Fruit fly (Drosophila melanogaster) whole organism, embryonic: ENCODE data around the gene CG14636.

Experiments
- B-H2 ChIP-seq: fragments of 200-800 bp; sonication (Bioruptor generic); optimal IDR thresholded peaks from 2 replicates; lab custom pipeline; 2018; ENCODE audit warnings: missing biosample characterization, mild to moderate bottlenecking, missing genetic modification characterization
- Bgb ChIP-seq: fragments of 200-800 bp; sonication (Bioruptor generic); IDR thresholded peaks from 2 replicates; pipeline ENCODE4 v1.3.6; 2022; ENCODE audit warnings: missing biosample characterization, missing genetic modification characterization; ENCODE audit not compliant: partially characterized antibody
- Blimp-1 ChIP-seq: fragments of 200-800 bp; sonication (Bioruptor generic); optimal IDR thresholded peaks from 3 replicates; lab custom pipeline; 2018; ENCODE audit warnings: missing biosample characterization, missing genetic modification characterization, mild to moderate bottlenecking, moderate library complexity, missing genetic modification reagents
- CG11456 ChIP-seq: fragments of 200-800 bp; sonication (Bioruptor generic); IDR thresholded peaks from 3 replicates; pipeline ENCODE4 v1.3.6; 2022; ENCODE audit warnings: missing biosample characterization, missing genetic modification characterization
- CG11504 ChIP-seq: fragments of 200-800 bp; sonication (Bioruptor generic); optimal IDR thresholded peaks from 3 replicates; lab custom pipeline; 2019; ENCODE audit warnings: missing biosample characterization, mild to moderate bottlenecking, missing genetic modification characterization, moderate library complexity
- CG11560 ChIP-seq: fragments of 200-800 bp; sonication (Bioruptor generic); IDR thresholded peaks from 3 replicates; pipeline ENCODE4 v1.3.6; 2022; ENCODE audit warnings: missing biosample characterization, missing genetic modification characterization
- CG12071 ChIP-seq: fragments of 200-800 bp; sonication (Bioruptor generic); optimal IDR thresholded peaks from 3 replicates; lab custom pipeline; 2018; ENCODE audit warnings: missing biosample characterization, mild to moderate bottlenecking, missing genetic modification characterization
- CG12104 ChIP-seq: fragments of 200-800 bp; sonication (Bioruptor generic); optimal IDR thresholded peaks from 3 replicates; lab custom pipeline; 2016; ENCODE audit warnings: missing biosample characterization, missing genetic modification characterization
- CG12219 ChIP-seq: fragments of 200-800 bp; sonication (Bioruptor generic); optimal IDR thresholded peaks from 3 replicates; lab custom pipeline; 2018; ENCODE audit warnings: missing biosample characterization, mild to moderate bottlenecking, missing genetic modification characterization
- CG13287 ChIP-seq: fragments of 200-800 bp; sonication (Bioruptor generic); IDR thresholded peaks from 2 replicates; pipeline ENCODE4 v1.3.6; 2022; ENCODE audit warnings: missing biosample characterization, missing genetic modification characterization; ENCODE audit not compliant: partially characterized antibody
- CG31224 ChIP-seq: fragments of 200-800 bp; sonication (Bioruptor generic); IDR thresholded peaks from 2 replicates; pipeline ENCODE4 v1.3.6; 2022; ENCODE audit warnings: missing biosample characterization, missing genetic modification characterization
- CG31388 ChIP-seq: fragments of 200-800 bp; sonication (Bioruptor generic); optimal IDR thresholded peaks from 2 replicates; lab custom pipeline; 2016; ENCODE audit warnings: missing biosample characterization, missing genetic modification characterization
- CG32532 ChIP-seq: fragments of 200-800 bp; sonication (Bioruptor generic); IDR thresholded peaks from 2 replicates; pipeline ENCODE4 v1.3.6; 2022; ENCODE audit warnings: missing biosample characterization, missing genetic modification characterization
- CG34376 ChIP-seq: fragments of 200-800 bp; sonication (Bioruptor generic); optimal IDR thresholded peaks from 2 replicates; lab custom pipeline; 2018; ENCODE audit warnings: missing biosample characterization, mild to moderate bottlenecking, missing genetic modification characterization
- CG6791 ChIP-seq: fragments of 200-800 bp; sonication (Bioruptor generic); IDR thresholded peaks from 3 replicates; pipeline ENCODE4 v1.3.6; 2022; ENCODE audit warnings: missing biosample characterization, missing genetic modification characterization; ENCODE audit not compliant: partially characterized antibody
- CG7928 ChIP-seq: fragments of 200-800 bp; sonication (Bioruptor generic); optimal IDR thresholded peaks from 2 replicates; lab custom pipeline; 2017; ENCODE audit warnings: missing biosample characterization, mild to moderate bottlenecking, missing genetic modification characterization
- CG8089 ChIP-seq: fragments of 200-800 bp; sonication (Bioruptor generic); optimal IDR thresholded peaks from 3 replicates; lab custom pipeline; 2016; ENCODE audit warnings: missing biosample characterization, missing genetic modification characterization
- CG8281 ChIP-seq: fragments of 200-800 bp; sonication (Bioruptor generic); optimal IDR thresholded peaks from 2 replicates; lab custom pipeline; 2018; ENCODE audit warnings: missing biosample characterization, mild to moderate bottlenecking, missing genetic modification characterization, moderate library complexity
- CG9932 ChIP-seq: fragments of 200-800 bp; sonication (Bioruptor generic); IDR thresholded peaks from 2 replicates; pipeline ENCODE4 v1.3.6; 2022; ENCODE audit warnings: missing biosample characterization, missing genetic modification characterization
- Camta ChIP-seq: fragments of 200-800 bp; sonication (Bioruptor generic); optimal IDR thresholded peaks from 2 replicates; lab custom pipeline; 2016; ENCODE audit warnings: missing biosample characterization, missing genetic modification characterization
- Hr39 ChIP-seq: fragments of >200 bp; optimal IDR thresholded peaks from 2 replicates; lab custom pipeline; 2017
- Jarid2 ChIP-seq: fragments of 200-800 bp; sonication (Bioruptor generic); optimal IDR thresholded peaks from 3 replicates; lab custom pipeline; 2017; ENCODE audit warnings: mild to moderate bottlenecking, missing biosample characterization, missing genetic modification reagents, missing genetic modification characterization
- MTF-1 ChIP-seq: fragments of 200-800 bp; sonication (Bioruptor generic); optimal IDR thresholded peaks from 2 replicates; lab custom pipeline; 2018; ENCODE audit warnings: missing biosample characterization, mild to moderate bottlenecking, missing genetic modification characterization, borderline replicate concordance
- Med ChIP-seq: fragments of 200-800 bp; sonication (Bioruptor generic); peaks from one replicate; lab custom pipeline; 2016; ENCODE audit warnings: missing biosample characterization, missing genetic modification characterization, mild to moderate bottlenecking, inconsistent platforms, moderate library complexity
- NFAT ChIP-seq: fragments of 200-800 bp; sonication (Bioruptor generic); IDR thresholded peaks from 2 replicates; pipeline ENCODE4 v1.3.6; 2022; ENCODE audit warnings: missing biosample characterization, missing genetic modification characterization
- PHDP ChIP-seq: fragments of 200-800 bp; sonication (Bioruptor generic); optimal IDR thresholded peaks from 3 replicates; lab custom pipeline; 2018; ENCODE audit warnings: missing biosample characterization, mild to moderate bottlenecking, missing genetic modification characterization, moderate library complexity
- Poxn ChIP-seq: fragments of 200-800 bp; sonication (Bioruptor generic); IDR thresholded peaks from 2 replicates; pipeline ENCODE4 v1.3.6; 2022; ENCODE audit warnings: missing biosample characterization, missing genetic modification characterization
- Xrp1 ChIP-seq: fragments of 200-800 bp; sonication (Bioruptor generic); IDR thresholded peaks from 2 replicates; pipeline ENCODE4 v1.3.6; 2022; ENCODE audit warnings: missing biosample characterization, missing genetic modification characterization
- crol ChIP-seq: fragments of 200-800 bp; sonication (Bioruptor generic); IDR thresholded peaks from 2 replicates; pipeline ENCODE4 v1.3.6; 2022; ENCODE audit warnings: missing biosample characterization, missing genetic modification characterization
- gcm ChIP-seq: fragments of 200-800 bp; sonication (Bioruptor generic); optimal IDR thresholded peaks from 2 replicates; lab custom pipeline; 2019; ENCODE audit warnings: missing biosample characterization, mild to moderate bottlenecking, missing genetic modification characterization, moderate library complexity
- gcm2 ChIP-seq: fragments of 200-800 bp; sonication (Bioruptor generic); optimal IDR thresholded peaks from 2 replicates; lab custom pipeline; 2016; ENCODE audit warnings: missing biosample characterization, missing genetic modification characterization
- gsb ChIP-seq: fragments of 200-800 bp; sonication (Bioruptor generic); IDR thresholded peaks from 2 replicates; pipeline ENCODE4 v1.3.6; 2022; ENCODE audit warnings: missing biosample characterization, missing genetic modification characterization
- nom ChIP-seq: fragments of 200-800 bp; sonication (Bioruptor generic); optimal IDR thresholded peaks from 2 replicates; lab custom pipeline; 2017; ENCODE audit warnings: missing biosample characterization, missing genetic modification characterization, mild to moderate bottlenecking, moderate library complexity, missing genetic modification reagents
- pb ChIP-seq: fragments of 200-800 bp; sonication (Bioruptor generic); optimal IDR thresholded peaks from 3 replicates; lab custom pipeline; 2016; ENCODE audit warnings: missing biosample characterization, missing genetic modification characterization
- pho ChIP-seq: fragments of 200-800 bp; sonication (Bioruptor generic); optimal IDR thresholded peaks from 2 replicates; lab custom pipeline; 2016; ENCODE audit warnings: missing biosample characterization, missing genetic modification characterization
- row ChIP-seq: fragments of 200-800 bp; sonication (Bioruptor generic); IDR thresholded peaks from 3 replicates; pipeline ENCODE4 v1.3.6; 2022; ENCODE audit warnings: missing biosample characterization, missing genetic modification characterization
- salm ChIP-seq: fragments of 200-800 bp; sonication (Bioruptor generic); optimal IDR thresholded peaks from 2 replicates; lab custom pipeline; 2018; ENCODE audit warnings: missing biosample characterization, mild to moderate bottlenecking, missing genetic modification characterization
- sug ChIP-seq: fragments of 200-800 bp; optimal IDR thresholded peaks from 2 replicates; lab custom pipeline; 2019; ENCODE audit warnings: missing biosample characterization, mild to moderate bottlenecking, missing genetic modification characterization, moderate library complexity
- ttk ChIP-seq: fragments of 200-800 bp; sonication (Bioruptor generic); IDR thresholded peaks from 2 replicates; pipeline ENCODE4 v2.1.2; 2022; ENCODE audit warnings: missing biosample characterization, missing genetic modification characterization

CG14636 gene

dm6 chr3R:4243096-4243940, 28.2 kb upstream of the CG14636 start, which contains the start of gene CG34305 (continued):
- TF ChIP-seq CG13287 (no peak), CG7928 (GFP tag; lab: Kevin White, UChicago) (no peak), gcm2 (GFP tag; lab: Kevin White, UChicago) (no peak), CG31388 (GFP tag; lab: Kevin White, UChicago) (no peak), Bgb (GFP tag; lab: Robert Waterston, UW) (no peak), CG12219 (GFP tag; lab: Kevin White, UChicago) (no peak), NFAT (peak; percentile 39; the same call in 1 of the 2 replicates), CG8281 (tag; lab: Kevin White, UChicago) (no peak), ttk (GFP tag; lab: Robert Waterston, UW) (no peak), Poxn (GFP tag; lab: Robert Waterston, UW) (no peak), gsb (no peak), CG9932 (GFP tag; lab: Robert Waterston, UW) (peak; percentile 59)

dm6 chr3R:4242209-4242887, 27.2 kb upstream of the CG14636 start, which contains the start of gene CG14642:
Gene CG14642, minus strand, starts transcription at chr3R:4242717.
- TF ChIP-seq CG8089 (no peak), crol (peak; percentile 47), CG32532 (0 out of 2 replicates have a peak, but pooled peaks have one; percentile 13), CG11456 (0 out of 3 replicates have a peak, but pooled peaks have one; percentile 45), B-H2 (GFP tag; lab: Kevin White, UChicago) (no peak), gcm (peak; percentile 72), pb (GFP tag; lab: Kevin White, UChicago) (no peak), Camta (GFP tag; lab: Kevin White, UChicago) (no peak), pho (GFP tag; lab: Kevin White, UChicago) (no peak), row (GFP tag; lab: Robert Waterston, UW) (0 out of 3 replicates have a peak, but pooled peaks have one; percentile 12), CG11504 (tag; lab: Kevin White, UChicago) (no peak), Hr39 (lab: Kevin White, UChicago) (peak; percentile 58), MTF-1 (GFP tag; lab: Kevin White, UChicago) (no peak), CG12071 (GFP tag; lab: Kevin White, UChicago) (no peak), CG11560 (tag; lab: Robert Waterston, UW) (no peak), CG6791 (0 out of 3 replicates have a peak, but pooled peaks have one; percentile 19), CG34376 (GFP tag; lab: Kevin White, UChicago) (peak; percentile 36), sug (no peak), PHDP (no peak), salm (no peak), Med (GFP tag; lab: Kevin White, UChicago) (peak; percentile 14), nom (GFP tag; lab: Kevin White, UChicago) (no peak), CG31224 (GFP tag; lab: Robert Waterston, UW) (0 out of 2 replicates have a peak, but pooled peaks have one; percentile 22), Xrp1 (GFP tag; lab: Robert Waterston, UW) (no peak), Blimp-1 (GFP tag; lab: Kevin White, UChicago) (no peak), Jarid2 (GFP tag; lab: Kevin White, UChicago) (peak; percentile 5), CG12104 (GFP tag; lab: Kevin White, UChicago) (no peak)
